Worm (Caenorhabditis elegans): ENCODE results near the gene B0244.17.

The B0244.17 gene

DNA sequence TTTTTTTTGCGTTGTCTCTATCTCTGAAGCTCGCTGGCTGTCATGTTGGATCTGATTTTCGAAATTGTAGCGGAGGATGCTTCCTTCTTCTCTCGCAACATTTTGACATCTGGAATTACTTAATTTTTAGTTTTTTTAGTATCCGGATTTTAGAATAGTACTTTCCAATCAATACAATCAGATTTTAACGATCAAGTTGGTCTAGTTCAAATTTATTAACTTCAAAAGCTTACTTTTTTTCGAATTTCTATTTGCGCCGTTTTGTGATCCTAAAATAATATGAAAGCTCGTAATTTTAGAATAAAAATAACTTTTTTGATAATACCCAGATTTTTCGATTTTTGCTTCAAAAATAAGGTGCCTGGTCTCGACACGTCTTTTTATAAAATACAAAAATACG is 23.0 kb upstream of the B0244.17 start, which contains the start of gene B0336.12:
Gene B0336.12 (minus strand): TSS at position 101 of the 400 bp plus-strand sequence.
- TF ChIP-seq W03F9.2 (tag; optimal IDR thresholded peaks at IDR 0.05) (no peak), him-1 (tag; optimal IDR thresholded peaks at IDR 0.05) (no peak), dao-5 (tag; optimal IDR thresholded peaks at IDR 0.05) (no peak)

DNA sequence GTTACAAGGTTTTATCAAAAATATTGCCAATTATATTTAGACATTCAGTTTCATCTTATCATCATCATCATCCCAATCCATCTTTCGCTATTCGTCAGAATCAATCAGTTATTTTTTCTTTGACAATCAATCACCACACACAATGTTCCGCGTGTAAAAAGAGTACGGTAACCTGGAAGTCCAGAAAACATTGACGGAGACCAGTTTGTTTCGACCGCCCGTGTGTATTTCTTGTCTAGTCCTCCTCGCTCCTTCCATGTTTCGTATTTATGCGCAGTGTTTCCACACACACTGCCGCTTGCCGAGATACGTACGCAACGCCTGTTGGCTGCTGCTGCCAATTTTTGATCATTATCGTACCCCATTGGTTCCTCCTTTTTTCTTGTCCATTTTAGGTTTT is 22.3 kb upstream of the B0244.17 start:
- TF ChIP-seq W03F9.2 (tag; optimal IDR thresholded peaks at IDR 0.05) (no peak), dao-5 (tag; optimal IDR thresholded peaks at IDR 0.05) (no peak), him-1 (tag; optimal IDR thresholded peaks at IDR 0.05) (no peak)

DNA sequence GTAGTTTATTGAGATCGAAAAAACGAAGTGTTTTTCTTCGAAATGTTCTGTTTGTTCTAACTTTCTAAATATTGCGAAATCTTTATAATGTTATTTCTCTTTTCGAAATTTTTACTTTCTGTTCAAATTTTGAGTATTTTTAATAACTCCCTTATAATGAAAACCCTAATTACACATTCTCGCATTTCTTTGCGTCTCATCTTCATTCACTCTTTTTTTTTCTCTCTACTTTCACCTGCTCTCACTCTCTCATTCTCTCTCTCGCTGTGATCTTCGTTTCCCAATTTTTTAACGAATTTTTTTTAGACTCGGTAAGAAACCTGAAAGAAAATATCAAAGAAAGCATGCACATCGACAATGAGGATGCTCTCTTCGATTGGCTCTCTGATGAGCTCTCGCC is 21.8 kb upstream of the B0244.17 start, which contains the start of gene rbm-26:
Gene rbm-26 (plus strand): TSS at position 301 of the 400 bp plus-strand sequence.
- TF ChIP-seq dao-5 (tag; optimal IDR thresholded peaks at IDR 0.05) (no peak), him-1 (tag; optimal IDR thresholded peaks at IDR 0.05) (no peak), W03F9.2 (tag; optimal IDR thresholded peaks at IDR 0.05) (no peak)

DNA sequence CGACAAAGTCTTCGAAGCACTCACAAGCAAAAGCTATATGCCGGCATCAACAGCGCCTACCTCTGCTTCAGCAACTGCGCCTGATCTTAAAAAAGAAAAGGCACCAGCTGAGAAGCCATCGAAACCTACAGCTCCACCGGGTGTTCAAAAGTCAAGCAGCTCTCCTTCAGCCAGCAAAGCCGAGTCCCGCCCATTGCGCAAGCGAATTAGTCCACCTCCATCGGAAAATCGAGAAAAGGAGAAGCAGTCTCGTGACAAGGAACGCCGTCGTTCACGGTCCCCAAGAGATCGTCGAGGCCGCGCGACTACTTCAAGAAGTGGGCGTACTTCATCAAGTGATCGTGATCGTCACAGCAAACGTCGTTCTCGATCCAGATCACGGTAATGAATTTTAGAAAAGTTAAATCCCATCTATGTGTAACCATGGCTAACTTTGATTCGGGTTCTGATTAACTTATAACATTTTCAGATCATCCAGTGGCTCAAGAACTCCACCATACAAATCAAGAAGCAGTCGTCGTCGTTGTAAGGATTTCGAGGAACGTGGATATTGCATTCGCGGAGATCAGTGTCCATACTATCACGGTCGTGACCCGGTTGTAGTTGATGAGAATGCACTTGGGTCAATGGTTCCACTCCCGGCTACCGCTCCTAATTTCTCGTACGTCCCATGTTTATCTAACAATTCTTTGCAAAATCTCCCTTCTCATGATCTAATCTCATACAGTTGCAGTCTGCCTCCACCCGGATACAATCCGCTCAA is 21.0 kb upstream of the B0244.17 start:
- no peak for TF ChIP-seq W03F9.2 (tag; optimal IDR thresholded peaks at IDR 0.05)
- no peak for TF ChIP-seq him-1 (tag; optimal IDR thresholded peaks at IDR 0.05)
- no peak for TF ChIP-seq dao-5 (tag; optimal IDR thresholded peaks at IDR 0.05)

DNA sequence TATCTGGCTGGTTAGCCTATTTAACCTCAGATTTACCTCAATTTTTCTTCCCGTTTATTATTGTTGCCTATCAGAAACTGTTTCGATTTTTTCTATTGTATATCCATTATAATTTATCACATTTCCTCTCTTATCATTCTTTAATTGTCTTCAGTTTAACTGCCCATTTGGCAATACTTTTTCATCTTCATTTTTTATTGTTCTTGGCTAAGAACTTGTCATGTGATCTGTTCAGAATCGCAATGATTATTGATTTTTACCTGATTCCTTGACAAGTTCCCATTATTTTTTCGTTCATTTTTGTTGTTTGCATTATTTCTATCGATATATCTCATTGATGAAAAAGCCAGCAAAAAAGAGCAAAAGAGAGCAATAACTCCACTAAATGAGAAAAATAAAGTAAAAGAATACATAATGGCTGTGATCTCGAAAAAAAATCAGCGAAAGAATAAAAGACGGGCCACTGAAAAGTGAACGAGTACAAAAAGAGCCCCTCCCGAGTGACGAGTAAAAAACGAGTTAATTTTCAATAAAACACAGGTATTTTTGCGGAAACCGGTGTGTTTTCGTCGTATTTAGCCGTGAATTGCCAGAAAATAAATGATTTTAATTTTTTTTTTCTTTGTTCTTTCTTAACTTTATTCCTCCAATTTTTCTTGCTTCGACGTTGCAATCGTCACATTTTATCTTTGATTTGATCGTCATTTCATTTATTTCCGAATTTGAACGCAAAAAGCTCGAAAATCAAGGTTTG is 18.6 kb upstream of the B0244.17 start, which contains the start of gene arf-1:
Gene arf-1 (plus strand): TSS at position 657 of the 754 bp plus-strand sequence.
- TF ChIP-seq W03F9.2 (tag; optimal IDR thresholded peaks at IDR 0.05) (no peak), him-1 (tag; optimal IDR thresholded peaks at IDR 0.05) (no peak), dao-5 (tag; optimal IDR thresholded peaks at IDR 0.05) (no peak)

DNA sequence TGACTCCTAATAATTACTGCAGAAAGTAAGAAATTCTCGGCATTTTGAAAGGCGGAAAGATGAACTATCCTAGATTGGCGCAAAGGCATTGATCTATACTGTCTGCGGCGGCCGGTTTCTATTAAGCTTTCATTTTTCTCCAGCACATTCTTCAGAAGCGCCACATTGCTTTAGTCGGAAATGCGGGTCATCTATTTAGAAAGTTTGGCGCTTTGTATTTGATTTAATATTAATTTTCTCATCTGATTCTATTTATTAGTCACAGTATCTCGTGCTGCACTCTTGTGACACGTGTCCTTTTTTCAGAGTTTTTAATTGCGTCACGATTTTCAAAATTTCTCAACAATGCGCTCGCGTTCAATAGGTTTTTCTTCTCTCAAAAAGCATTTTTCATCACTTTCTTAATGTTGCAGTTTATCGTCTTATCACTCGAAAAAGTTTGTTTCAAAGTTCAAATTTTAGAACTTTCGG is 18.0 kb upstream of the B0244.17 start:
- no peak for TF ChIP-seq W03F9.2 (tag; optimal IDR thresholded peaks at IDR 0.05)
- TF ChIP-seq him-1 (tag; optimal IDR thresholded peaks at IDR 0.05), result no peak
- no peak for TF ChIP-seq dao-5 (tag; optimal IDR thresholded peaks at IDR 0.05)

DNA sequence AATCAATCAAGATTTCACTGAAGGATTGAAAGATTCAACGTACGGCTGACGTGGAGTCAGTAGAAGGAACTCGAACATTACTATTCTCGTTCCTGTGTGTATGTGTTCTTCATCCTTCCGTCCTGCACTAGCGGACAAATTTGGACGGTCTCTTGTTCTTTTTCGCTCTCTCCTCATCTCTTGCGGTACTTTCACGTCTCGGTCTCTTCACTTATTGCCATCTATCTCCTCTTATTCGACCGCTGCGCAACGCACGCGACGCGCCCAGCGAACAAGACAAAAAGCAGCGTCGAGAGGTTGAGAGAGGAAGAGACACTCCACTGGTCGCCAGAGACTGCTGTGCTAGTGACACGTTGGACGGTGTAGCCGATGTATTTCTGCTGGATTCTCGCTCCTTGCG is 17.6 kb upstream of the B0244.17 start:
- peak; percentile 1 for TF ChIP-seq W03F9.2 (tag; optimal IDR thresholded peaks at IDR 0.05)
- TF ChIP-seq dao-5 (tag; optimal IDR thresholded peaks at IDR 0.05), result no peak
- TF ChIP-seq him-1 (tag; optimal IDR thresholded peaks at IDR 0.05), result peak; percentile 25

DNA sequence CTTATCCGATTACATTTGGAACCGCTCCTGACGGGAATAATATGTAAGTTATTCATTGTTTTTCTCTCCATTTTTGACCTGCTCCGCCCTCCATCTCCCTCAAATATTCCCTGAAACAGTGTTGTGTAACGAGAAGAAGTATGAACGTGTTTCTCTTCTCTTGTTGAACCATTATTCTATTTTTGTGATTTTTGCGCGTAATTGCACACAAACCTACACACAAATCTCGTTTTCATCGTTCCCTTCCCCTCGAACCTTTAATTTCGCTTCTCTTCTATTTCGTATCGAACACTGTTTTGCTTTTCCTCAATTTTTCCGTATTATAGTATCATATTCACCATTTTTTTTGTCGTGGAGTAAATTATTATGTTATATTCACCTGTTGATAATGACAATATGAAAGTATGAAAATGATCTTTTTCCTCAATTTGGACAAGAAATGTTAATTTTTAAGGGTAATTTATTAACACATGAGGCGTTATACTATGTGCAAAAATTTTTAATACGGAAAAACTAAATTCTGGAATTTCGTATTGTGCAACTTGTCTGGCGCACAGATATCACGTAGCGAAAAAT is 15.8 kb upstream of the B0244.17 start:
- TF ChIP-seq W03F9.2 (tag; optimal IDR thresholded peaks at IDR 0.05) (no peak), him-1 (tag; optimal IDR thresholded peaks at IDR 0.05) (no peak), dao-5 (tag; optimal IDR thresholded peaks at IDR 0.05) (no peak)

DNA sequence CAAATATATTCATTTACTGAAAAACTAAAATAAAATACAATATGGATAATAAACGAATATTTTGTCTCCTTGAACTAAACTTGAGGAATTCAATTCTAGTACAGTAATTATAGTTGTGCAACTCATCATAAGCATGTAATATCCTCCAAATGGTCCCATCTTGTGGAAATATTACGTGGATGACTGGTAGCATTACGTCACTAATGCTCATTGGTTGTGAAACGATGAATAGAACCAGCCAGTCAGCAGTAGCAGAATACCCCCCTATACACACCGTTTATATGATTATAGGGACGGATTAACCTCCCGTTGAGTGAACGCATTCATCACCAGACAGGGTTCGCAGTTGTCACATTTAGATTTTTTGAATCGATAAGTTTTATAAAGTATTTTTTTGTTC is 14.6 kb upstream of the B0244.17 start:
- TF ChIP-seq dao-5 (tag; optimal IDR thresholded peaks at IDR 0.05) (no peak), W03F9.2 (tag; optimal IDR thresholded peaks at IDR 0.05) (no peak), him-1 (tag; optimal IDR thresholded peaks at IDR 0.05) (no peak)

DNA sequence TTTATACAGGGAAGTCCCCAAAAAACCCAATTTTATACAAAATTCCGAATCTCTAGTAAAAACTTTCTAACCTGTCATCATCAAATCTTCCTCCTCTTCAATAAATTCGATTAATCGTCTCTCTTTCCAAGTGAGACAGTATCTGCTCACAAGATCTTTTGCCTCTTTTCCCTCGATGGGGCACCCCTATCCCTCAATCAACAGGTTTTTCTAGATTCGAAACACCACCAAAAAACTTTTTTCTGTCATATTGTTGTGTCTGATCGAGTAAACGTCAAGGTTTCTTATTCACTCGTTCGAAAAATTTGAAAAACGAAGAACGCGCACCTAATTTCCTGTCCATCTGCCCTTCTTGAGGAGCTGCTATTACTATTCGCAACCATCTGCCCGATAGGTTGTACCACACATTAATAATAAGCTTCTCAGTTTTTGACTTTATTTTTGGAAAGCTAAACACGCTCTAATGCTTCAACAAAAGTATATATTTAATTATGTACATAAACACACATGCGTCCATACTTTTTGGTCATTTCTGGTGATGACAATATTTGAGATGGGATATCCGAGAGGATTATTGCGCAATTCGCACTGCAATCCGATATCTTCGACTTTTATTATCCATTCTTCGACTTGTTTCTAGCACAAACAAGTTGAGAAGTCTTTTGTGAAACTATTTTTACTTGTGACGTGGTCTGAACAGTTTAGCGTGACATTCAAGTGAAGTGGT is 13.8 kb upstream of the B0244.17 start:
- TF ChIP-seq dao-5 (tag; optimal IDR thresholded peaks at IDR 0.05), result no peak
- no peak for TF ChIP-seq W03F9.2 (tag; optimal IDR thresholded peaks at IDR 0.05)
- TF ChIP-seq him-1 (tag; optimal IDR thresholded peaks at IDR 0.05), result no peak

DNA sequence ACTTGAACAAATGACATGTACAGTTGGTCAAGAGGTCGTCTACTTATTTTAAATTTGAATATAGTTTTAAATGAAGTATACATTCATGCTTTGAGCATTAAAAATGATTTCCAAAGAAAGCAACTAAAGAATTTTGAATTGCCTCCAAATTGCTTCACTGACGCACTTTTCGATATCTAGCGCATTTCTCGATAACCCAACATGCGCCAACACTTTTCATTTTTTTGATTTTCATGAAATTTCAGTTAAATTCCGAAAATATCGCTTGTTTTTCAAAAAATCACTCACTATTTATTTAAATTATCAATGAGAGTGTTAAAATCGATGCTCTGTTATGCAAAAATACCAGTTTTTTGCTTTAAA is 13.2 kb upstream of the B0244.17 start:
- TF ChIP-seq him-1 (tag; optimal IDR thresholded peaks at IDR 0.05) (no peak), W03F9.2 (tag; optimal IDR thresholded peaks at IDR 0.05) (no peak), dao-5 (tag; optimal IDR thresholded peaks at IDR 0.05) (no peak)

DNA sequence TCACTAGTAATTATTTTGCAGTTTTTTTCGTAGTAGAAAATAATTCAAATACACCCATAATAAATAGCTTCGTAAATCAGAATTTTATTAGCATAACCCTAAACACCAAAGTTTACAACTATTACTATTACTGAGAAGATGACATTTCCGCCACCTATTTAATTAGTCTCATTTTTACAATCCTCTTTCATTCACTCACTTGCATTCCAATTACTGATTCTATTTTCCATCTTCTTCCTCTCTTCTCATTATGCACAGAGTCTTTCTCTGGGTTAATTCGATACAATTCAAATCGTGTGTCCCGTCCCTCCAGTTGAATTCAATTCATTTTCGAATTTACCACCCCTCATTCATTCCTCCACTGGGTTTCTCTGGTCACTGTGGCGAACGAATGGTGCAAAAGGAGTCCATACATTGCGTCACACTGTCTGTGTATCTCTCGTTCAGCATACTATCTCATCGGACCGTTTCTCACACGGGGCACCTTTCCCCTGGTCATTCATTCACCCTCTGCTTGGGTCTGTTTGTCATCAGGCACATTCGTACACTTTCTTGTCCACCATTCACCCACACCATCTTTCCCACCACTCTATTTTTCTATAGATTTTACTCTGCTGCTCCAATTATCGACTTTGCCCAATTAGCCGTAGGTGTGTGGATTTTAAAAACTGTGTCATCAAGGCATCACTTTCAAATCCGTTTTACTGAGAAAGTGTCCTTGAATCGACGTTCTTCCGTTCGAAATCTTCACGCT is 12.6 kb upstream of the B0244.17 start:
- TF ChIP-seq dao-5 (tag; optimal IDR thresholded peaks at IDR 0.05) (no peak), W03F9.2 (tag; optimal IDR thresholded peaks at IDR 0.05) (no peak), him-1 (tag; optimal IDR thresholded peaks at IDR 0.05) (no peak)
